Worm (Caenorhabditis elegans): Measurements from ENCODE around the gene nhr-155.

- no peak for TF ChIP-seq Y22D7AL.16 (tag; optimal IDR thresholded peaks at IDR 0.05)
- TF ChIP-seq nhr-11 (tag; optimal IDR thresholded peaks at IDR 0.05), result no peak
- TF ChIP-seq unc-3 (GFP tag; conservative IDR thresholded peaks at IDR 0.05), result no peak
- no peak for TF ChIP-seq unc-3 (tag; optimal IDR thresholded peaks at IDR 0.05)
- TF ChIP-seq elt-2 (tag; optimal IDR thresholded peaks at IDR 0.05), result no peak
Measured at ce11 chrV:568105-568504, 28.8 kb downstream of the nhr-155 start, which contains the start of gene sri-72.

Data from whole organism, late embryonic.